Worm (Caenorhabditis elegans): ENCODE data around the gene sut-1.

Gene sut-1

ce11 chrII:1084899-1085298 lies 38.2 kb downstream of the sut-1 start (continued):
- TF ChIP-seq tag-97 (GFP tag; IDR thresholded peaks at IDR 0.05) (no peak), lin-1 (GFP tag; IDR thresholded peaks at IDR 0.05) (no peak), D1046.2 (GFP tag; IDR thresholded peaks at IDR 0.05) (no peak), daf-19 (GFP tag; conservative IDR thresholded peaks at IDR 0.05) (no peak), egl-43 (GFP tag; IDR thresholded peaks at IDR 0.05) (no peak), nhr-48 (tag; optimal IDR thresholded peaks at IDR 0.05) (no peak), egl-27 (tag; optimal IDR thresholded peaks at IDR 0.05) (no peak), lin-13 (GFP tag; optimal IDR thresholded peaks at IDR 0.05) (no peak), tra-1 (GFP tag; IDR thresholded peaks at IDR 0.05) (no peak), saeg-2 (GFP tag; IDR thresholded peaks at IDR 0.05) (no peak), hif-1 (tag; optimal IDR thresholded peaks at IDR 0.05) (no peak), Y105C5A.15 (GFP tag; IDR thresholded peaks at IDR 0.05) (no peak), rbr-2 (tag; optimal IDR thresholded peaks at IDR 0.05) (peak; percentile 58), sdz-12 (GFP tag; optimal IDR thresholded peaks at IDR 0.05) (no peak), fos-1 (tag; optimal IDR thresholded peaks at IDR 0.05) (no peak), nhr-76 (tag; optimal IDR thresholded peaks at IDR 0.05) (no peak), lir-3 (tag; optimal IDR thresholded peaks at IDR 0.05) (no peak), snpc-4 (tag; optimal IDR thresholded peaks at IDR 0.05) (no peak), ces-1 (GFP tag; optimal IDR thresholded peaks at IDR 0.05) (no peak), mxl-2 (GFP tag; conservative IDR thresholded peaks at IDR 0.05) (no peak), nhr-77 (tag; optimal IDR thresholded peaks at IDR 0.05) (no peak), ceh-20 (GFP tag; IDR thresholded peaks at IDR 0.05) (no peak), dve-1 (tag; optimal IDR thresholded peaks at IDR 0.05; ENCODE audit: insufficient read depth) (peak; percentile 65), Y75B8A.6 (GFP tag; IDR thresholded peaks at IDR 0.05) (no peak), aha-1 (tag) (no peak), Y48G9A.11 (GFP tag; IDR thresholded peaks at IDR 0.05) (no peak), ZK546.5 (tag; optimal IDR thresholded peaks at IDR 0.05) (no peak), dmd-6 (GFP tag; IDR thresholded peaks at IDR 0.05) (no peak), mdt-29 (GFP tag; IDR thresholded peaks at IDR 0.05) (no peak), arid-1 (GFP tag; conservative IDR thresholded peaks at IDR 0.05) (no peak), ama-1 (optimal IDR thresholded peaks at IDR 0.05) (no peak), lin-39 (tag; optimal IDR thresholded peaks at IDR 0.05) (no peak), daf-8 (GFP tag; IDR thresholded peaks at IDR 0.05) (no peak), T26A8.4 (GFP tag; IDR thresholded peaks at IDR 0.05) (no peak), zfp-3 (GFP tag; conservative IDR thresholded peaks at IDR 0.05) (no peak), F49E8.2 (tag; optimal IDR thresholded peaks at IDR 0.05; ENCODE audit: borderline replicate concordance) (no peak), madf-9 (GFP tag; conservative IDR thresholded peaks at IDR 0.05) (no peak), spr-1 (tag; optimal IDR thresholded peaks at IDR 0.05) (no peak), zfp-2 (tag; optimal IDR thresholded peaks at IDR 0.05) (no peak), nhr-111 (GFP tag; optimal IDR thresholded peaks at IDR 0.05) (no peak), nhr-102 (tag; optimal IDR thresholded peaks at IDR 0.05) (no peak), F44E2.7 (GFP tag; IDR thresholded peaks at IDR 0.05) (no peak), lsy-2 (tag; optimal IDR thresholded peaks at IDR 0.05) (peak in 1 of 2 experiments; percentile 57), R02D3.7 (tag; optimal IDR thresholded peaks at IDR 0.05) (no peak), vab-7 (GFP tag; IDR thresholded peaks at IDR 0.05) (no peak), snpc-1.2 (GFP tag; IDR thresholded peaks at IDR 0.05) (no peak), madf-5 (GFP tag; IDR thresholded peaks at IDR 0.05) (no peak), ceh-62 (tag; optimal IDR thresholded peaks at IDR 0.05) (no peak), ztf-11 (tag; optimal IDR thresholded peaks at IDR 0.05) (no peak), unc-39 (tag; optimal IDR thresholded peaks at IDR 0.05) (no peak), unc-130 (GFP tag; optimal IDR thresholded peaks at IDR 0.05) (no peak), lin-38 (GFP tag; IDR thresholded peaks at IDR 0.05) (no peak), hmg-1.1 (GFP tag; IDR thresholded peaks at IDR 0.05) (peak; percentile 41; the same call in 1 of the 2 replicates)
